Worm (Caenorhabditis elegans) whole organism, L3 larva: ENCODE measurements around the gene F43E12.1.

Source experiments
- aly-2 ChIP-seq: fragments of 150-350 bp; optimal IDR thresholded peaks from 2 replicates; lab custom pipeline; 2014; ENCODE audit warnings: missing biosample characterization, missing genetic modification characterization
- ceh-82 ChIP-seq: fragments of 150-350 bp; optimal IDR thresholded peaks from 2 replicates; lab custom pipeline; 2014; ENCODE audit warnings: missing biosample characterization, missing genetic modification characterization
- lin-15B ChIP-seq: fragments of 150-350 bp; optimal IDR thresholded peaks from 2 replicates; lab custom pipeline; 2014; ENCODE audit warnings: missing biosample characterization, missing genetic modification characterization
- nhr-23 ChIP-seq: fragments of 150-350 bp; optimal IDR thresholded peaks from 2 replicates; lab custom pipeline; 2014; ENCODE audit warnings: missing biosample characterization, missing genetic modification reagents, missing genetic modification characterization
- nhr-25 ChIP-seq: sonication (generic microtip); optimal IDR thresholded peaks from 2 replicates; lab custom pipeline; 2017; ENCODE audit warnings: missing biosample characterization, missing genetic modification characterization

ce11 chrX:7176817-7177216 lies 624 bp upstream of the F43E12.1 start:
- TF ChIP-seq ceh-82 (tag; lab: Kevin White, UChicago) (no peak), nhr-23 (tag; lab: Kevin White, UChicago) (no peak), aly-2 (tag; lab: Kevin White, UChicago) (no peak), nhr-25 (no peak), lin-15B (no peak)
